Worm (Caenorhabditis elegans) whole organism, late embryonic: ENCODE measurements around the gene nhr-163.

ENCODE experiments used
- K02D7.2 ChIP-seq: sonication (generic microtip); optimal IDR thresholded peaks from 2 replicates; lab custom pipeline; 2017; ENCODE audit warnings: mild to moderate bottlenecking, missing genetic modification characterization, missing compliant biosample characterization
- ahr-1 ChIP-seq: sonication (generic microtip); optimal IDR thresholded peaks from 2 replicates; lab custom pipeline; 2016; ENCODE audit warnings: missing genetic modification characterization, missing compliant biosample characterization
- ama-1 ChIP-seq: fragments of 150-350 bp; optimal IDR thresholded peaks from 2 replicates; lab custom pipeline; 2014
- ceh-14 ChIP-seq: sonication (generic microtip); optimal IDR thresholded peaks from 2 replicates; lab custom pipeline; 2016; ENCODE audit warnings: missing genotype, missing genetic modification characterization, missing compliant biosample characterization
- ceh-45 ChIP-seq: fragments of 200-800 bp; sonication (Bioruptor generic); IDR thresholded peaks from 2 replicates; pipeline ENCODE4 v1.3.6; 2022; ENCODE audit warnings: missing genetic modification reagents, missing genetic modification characterization, missing compliant biosample characterization
- ceh-48 ChIP-seq: sonication (generic microtip); optimal IDR thresholded peaks from 2 replicates; lab custom pipeline; 2016; ENCODE audit warnings: missing genetic modification characterization, inconsistent platforms, missing compliant biosample characterization
- ets-4 ChIP-seq: sonication (generic microtip); optimal IDR thresholded peaks from 2 replicates; lab custom pipeline; 2016; ENCODE audit warnings: missing genetic modification characterization, missing compliant biosample characterization
- fkh-10 ChIP-seq: fragments of 150-350 bp; optimal IDR thresholded peaks from 2 replicates; lab custom pipeline; 2014; ENCODE audit warnings: missing biosample characterization, missing genetic modification reagents, missing genetic modification characterization
- nfya-1 ChIP-seq: sonication (generic microtip); optimal IDR thresholded peaks from 2 replicates; lab custom pipeline; 2017; ENCODE audit warnings: missing genetic modification characterization, mild to moderate bottlenecking, missing compliant biosample characterization, antibody characterized with exemption, moderate library complexity
- nhr-11 ChIP-seq: fragments of 150-350 bp; optimal IDR thresholded peaks from 2 replicates; lab custom pipeline; 2014; ENCODE audit warnings: missing biosample characterization, missing genetic modification characterization
- pha-2 ChIP-seq: sonication (generic microtip); optimal IDR thresholded peaks from 2 replicates; lab custom pipeline; 2017; ENCODE audit warnings: mild to moderate bottlenecking, missing genetic modification characterization, missing compliant biosample characterization
- sdc-2 ChIP-seq: sonication (generic microtip); optimal IDR thresholded peaks from 2 replicates; lab custom pipeline; 2016; ENCODE audit warnings: missing genotype, missing genetic modification characterization, missing compliant biosample characterization
- syd-9 ChIP-seq: sonication (generic microtip); optimal IDR thresholded peaks from 2 replicates; lab custom pipeline; 2016; ENCODE audit warnings: mild to moderate bottlenecking, missing genetic modification characterization, moderate library complexity, missing compliant biosample characterization

ce11 chrV:7017059-7017458 lies 31.2 kb upstream of the nhr-163 start, which contains the start of gene srsx-32:
- TF ChIP-seq K02D7.2 (tag; lab: Kevin White, UChicago) (no peak), ets-4 (tag; lab: Kevin White, UChicago) (no peak), ceh-45 (no peak), syd-9 (tag; lab: Kevin White, UChicago) (no peak), fkh-10 (GFP tag; lab: Kevin White, UChicago) (no peak), nfya-1 (tag; lab: Kevin White, UChicago) (no peak), nhr-11 (no peak), pha-2 (no peak), ceh-48 (tag; lab: Kevin White, UChicago) (no peak), ama-1 (lab: Kevin White, UChicago) (no peak), ahr-1 (tag; lab: Kevin White, UChicago) (no peak), ceh-14 (tag; lab: Kevin White, UChicago) (no peak), sdc-2 (no peak)
